Worm (Caenorhabditis elegans) whole organism, midembryonic: ENCODE results near the gene D1025.10.
A peak's percentile ranks its signal among the peaks of the same experiment; 100 is the strongest.

Experiments used
- T22C8.4 ChIP-seq: fragments of 200-800 bp; sonication (Bioruptor generic); IDR thresholded peaks from 2 replicates; pipeline ENCODE4 v1.3.6; 2022; ENCODE audit warnings: missing genetic modification characterization, missing compliant biosample characterization
- flt-1 ChIP-seq: fragments of 200-800 bp; sonication (Bioruptor generic); IDR thresholded peaks from 2 replicates; pipeline ENCODE4 v1.3.6; 2022; ENCODE audit warnings: missing genetic modification characterization, missing compliant biosample characterization
- klf-2 ChIP-seq: fragments of 200-800 bp; sonication (Bioruptor generic); conservative IDR thresholded peaks from 2 replicates; pipeline ENCODE4 v1.3.6; 2022; ENCODE audit warnings: missing genetic modification reagents, missing genetic modification characterization, missing compliant biosample characterization
- med-1 ChIP-seq: sonication (generic microtip); optimal IDR thresholded peaks from 2 replicates; lab custom pipeline; 2017; ENCODE audit warnings: missing genetic modification characterization, mild to moderate bottlenecking, missing compliant biosample characterization, antibody characterized with exemption, missing genetic modification reagents; ENCODE audit not compliant: insufficient read depth
- ref-1 ChIP-seq: fragments of 200-800 bp; sonication (Bioruptor generic); conservative IDR thresholded peaks from 2 replicates; pipeline ENCODE4 v1.3.6; 2022; ENCODE audit warnings: missing genetic modification reagents, missing genetic modification characterization, missing compliant biosample characterization
- ztf-29 ChIP-seq: fragments of 200-800 bp; sonication (Bioruptor generic); IDR thresholded peaks from 2 replicates; pipeline ENCODE4 v1.3.6; 2022; ENCODE audit warnings: missing genetic modification reagents, missing genetic modification characterization, missing compliant biosample characterization

ce11 chrX:14505578-14506353 lies 10.9 kb upstream of the D1025.10 start:
- TF ChIP-seq T22C8.4 (no peak), klf-2 (GFP tag; lab: Robert Waterston, UW) (no peak), ref-1 (GFP tag; lab: Robert Waterston, UW) (no peak), ztf-29 (no peak), flt-1 (peak; percentile 18; the same call in 1 of the 2 replicates), med-1 (GFP tag; lab: Kevin White, UChicago) (no peak)
